Worm (Caenorhabditis elegans): ENCODE measurements around the gene K01A6.7.

- no peak for TF ChIP-seq nhr-28 (tag; optimal IDR thresholded peaks at IDR 0.05)
- no peak for TF ChIP-seq R02D3.7 (tag; optimal IDR thresholded peaks at IDR 0.05)
- no peak for TF ChIP-seq tbx-2 (tag; optimal IDR thresholded peaks at IDR 0.05)
- TF ChIP-seq fkh-10 (GFP tag; optimal IDR thresholded peaks at IDR 0.05) = no peak
- no peak for TF ChIP-seq pha-4 (tag; optimal IDR thresholded peaks at IDR 0.05)
- TF ChIP-seq egl-27 (tag; optimal IDR thresholded peaks at IDR 0.05) = no peak
- TF ChIP-seq ztf-11 (tag; optimal IDR thresholded peaks at IDR 0.05) = no peak
- TF ChIP-seq nhr-25 (tag; optimal IDR thresholded peaks at IDR 0.05) = no peak
- no peak for TF ChIP-seq ceh-82 (tag; optimal IDR thresholded peaks at IDR 0.05)
Observed at ce11 chrIV:11743813-11744212, 5.4 kb upstream of the K01A6.7 start.

All from whole organism, L3 larva.